Worm (Caenorhabditis elegans) whole organism, L4 larva: Measurements from ENCODE around the gene F35H10.5.

Experiments used
- D1046.2 ChIP-seq: fragments of 200-800 bp; sonication (Bioruptor generic); IDR thresholded peaks from 2 replicates; pipeline ENCODE4 v1.3.6; 2022; ENCODE audit warnings: missing genetic modification characterization, missing compliant biosample characterization
- F37D6.2 ChIP-seq: sonication (generic microtip); optimal IDR thresholded peaks from 2 replicates; lab custom pipeline; 2016; ENCODE audit warnings: mild to moderate bottlenecking, missing genetic modification characterization, missing compliant biosample characterization
- R02D3.7 ChIP-seq: fragments of 150-350 bp; sonication (generic microtip); optimal IDR thresholded peaks from 3 replicates; lab custom pipeline; 2014; ENCODE audit warnings: missing biosample characterization, missing genetic modification characterization
- T20F7.1 ChIP-seq: fragments of 200-800 bp; sonication (Bioruptor generic); optimal IDR thresholded peaks from 2 replicates; lab custom pipeline; 2018; ENCODE audit warnings: mild to moderate bottlenecking, missing genetic modification characterization, missing compliant biosample characterization
- T26A8.4 ChIP-seq: fragments of 200-800 bp; sonication (Bioruptor generic); IDR thresholded peaks from 2 replicates; pipeline ENCODE4 v1.3.6; 2022; ENCODE audit warnings: missing genetic modification characterization, missing compliant biosample characterization
- Y5F2A.4 ChIP-seq: fragments of 200-800 bp; sonication (Bioruptor generic); optimal IDR thresholded peaks from 2 replicates; lab custom pipeline; 2018; ENCODE audit warnings: mild to moderate bottlenecking, missing genetic modification characterization, missing compliant biosample characterization
- ZK337.2 ChIP-seq: fragments of 200-800 bp; sonication (Bioruptor generic); IDR thresholded peaks from 2 replicates; pipeline ENCODE4 v1.3.6; 2022; ENCODE audit warnings: missing genetic modification reagents, missing genetic modification characterization, missing compliant biosample characterization
- ZK546.5 ChIP-seq, 2 experiments: sonication (generic microtip); optimal IDR thresholded peaks; 2 replicates each; lab custom pipeline; 2017; ENCODE audit warnings: missing biosample characterization in 2 of 2, missing genetic modification characterization in 2 of 2
- aha-1 ChIP-seq: fragments of 150-350 bp; peaks from one replicate; lab custom pipeline; 2014; ENCODE audit warnings: missing biosample characterization, missing genetic modification characterization
- aly-2 ChIP-seq: sonication (generic microtip); optimal IDR thresholded peaks from 2 replicates; lab custom pipeline; 2018; ENCODE audit warnings: missing biosample characterization, missing genetic modification characterization
- arid-1 ChIP-seq: fragments of 200-800 bp; sonication (Bioruptor generic); conservative IDR thresholded peaks from 2 replicates; pipeline ENCODE4 v1.3.6; 2022; ENCODE audit warnings: missing genetic modification reagents, missing genetic modification characterization, missing compliant biosample characterization
- ceh-20 ChIP-seq: fragments of 200-800 bp; sonication (Bioruptor generic); IDR thresholded peaks from 2 replicates; pipeline ENCODE4 v1.3.6; 2022; ENCODE audit warnings: missing genetic modification reagents, missing genetic modification characterization, missing compliant biosample characterization
- ceh-28 ChIP-seq: fragments of 150-350 bp; optimal IDR thresholded peaks from 2 replicates; lab custom pipeline; 2014; ENCODE audit warnings: missing biosample characterization, missing genetic modification reagents, missing genetic modification characterization
- ceh-32 ChIP-seq: sonication (generic microtip); optimal IDR thresholded peaks from 2 replicates; lab custom pipeline; 2016; ENCODE audit warnings: mild to moderate bottlenecking, missing genetic modification characterization, missing compliant biosample characterization; ENCODE audit not compliant: poor library complexity
- ceh-44 ChIP-seq: fragments of 200-800 bp; sonication (Bioruptor generic); IDR thresholded peaks from 2 replicates; pipeline ENCODE4 v1.3.6; 2022; ENCODE audit warnings: missing genetic modification reagents, missing genetic modification characterization, missing compliant biosample characterization
- ceh-82 ChIP-seq: sonication (generic microtip); optimal IDR thresholded peaks from 2 replicates; lab custom pipeline; 2017; ENCODE audit warnings: missing biosample characterization, missing genetic modification characterization
- cey-2 ChIP-seq: sonication (generic microtip); optimal IDR thresholded peaks from 3 replicates; lab custom pipeline; 2017; ENCODE audit warnings: missing genetic modification characterization, mild to moderate bottlenecking, missing compliant biosample characterization, antibody characterized with exemption, borderline replicate concordance; ENCODE audit not compliant: insufficient read depth
- daf-12 ChIP-seq: fragments of 150-350 bp; optimal IDR thresholded peaks from 2 replicates; lab custom pipeline; 2014; ENCODE audit warnings: missing biosample characterization, missing genetic modification reagents, missing genetic modification characterization
- dpl-1 ChIP-seq: fragments of 150-350 bp; optimal IDR thresholded peaks from 2 replicates; lab custom pipeline; 2014; ENCODE audit warnings: missing biosample characterization, missing genetic modification reagents, missing genetic modification characterization
- duxl-1 ChIP-seq: sonication (generic microtip); optimal IDR thresholded peaks from 2 replicates; lab custom pipeline; 2016; ENCODE audit warnings: mild to moderate bottlenecking, missing genetic modification characterization, moderate library complexity, missing compliant biosample characterization; ENCODE audit not compliant: poor library complexity
- egl-43 ChIP-seq: fragments of 200-800 bp; sonication (Bioruptor generic); IDR thresholded peaks from 2 replicates; pipeline ENCODE4 v1.3.6; 2022; ENCODE audit warnings: missing genetic modification reagents, missing genetic modification characterization, missing compliant biosample characterization
- fos-1 ChIP-seq: fragments of 150-350 bp; optimal IDR thresholded peaks from 2 replicates; lab custom pipeline; 2014; ENCODE audit warnings: missing biosample characterization, missing genetic modification characterization
- gei-8 ChIP-seq: fragments of 200-800 bp; sonication (Bioruptor generic); optimal IDR thresholded peaks from 2 replicates; lab custom pipeline; 2018; ENCODE audit warnings: mild to moderate bottlenecking, missing genetic modification characterization, missing compliant biosample characterization
- hif-1 ChIP-seq, 2 experiments: sonication (generic microtip); optimal IDR thresholded peaks; 2 replicates each; lab custom pipeline; 2016 to 2017; ENCODE audit warnings: missing compliant biosample characterization in 2 of 2, missing genetic modification characterization in 2 of 2, missing genetic modification reagents in 2 of 2, missing genotype in 2 of 2, mild to moderate bottlenecking in 1 of 2
- lim-7 ChIP-seq: fragments of 200-800 bp; sonication (Bioruptor generic); IDR thresholded peaks from 2 replicates; pipeline ENCODE4 v1.3.6; 2022; ENCODE audit warnings: missing genetic modification characterization, missing compliant biosample characterization
- lin-15B ChIP-seq: fragments of 150-350 bp; sonication (generic microtip); optimal IDR thresholded peaks from 3 replicates; lab custom pipeline; 2014; ENCODE audit warnings: missing biosample characterization, missing genetic modification characterization
- lin-39 ChIP-seq: fragments of 150-350 bp; optimal IDR thresholded peaks from 2 replicates; lab custom pipeline; 2014; ENCODE audit warnings: missing biosample characterization, missing genetic modification reagents, missing genetic modification characterization
- lir-3 ChIP-seq: sonication (generic microtip); optimal IDR thresholded peaks from 2 replicates; lab custom pipeline; 2016; ENCODE audit warnings: mild to moderate bottlenecking, missing genetic modification characterization, missing compliant biosample characterization
- mep-1 ChIP-seq: fragments of 150-350 bp; sonication (generic microtip); optimal IDR thresholded peaks from 3 replicates; lab custom pipeline; 2014; ENCODE audit warnings: missing biosample characterization, missing genetic modification characterization
- mxl-3 ChIP-seq: fragments of 200-800 bp; sonication (Bioruptor generic); optimal IDR thresholded peaks from 2 replicates; lab custom pipeline; 2018; ENCODE audit warnings: mild to moderate bottlenecking, missing genetic modification characterization, missing compliant biosample characterization
- nhr-111 ChIP-seq: fragments of 200-800 bp; sonication (Bioruptor generic); optimal IDR thresholded peaks from 2 replicates; lab custom pipeline; 2018; ENCODE audit warnings: mild to moderate bottlenecking, missing genetic modification characterization, missing compliant biosample characterization
- nhr-237 ChIP-seq: sonication (generic microtip); optimal IDR thresholded peaks from 2 replicates; lab custom pipeline; 2017; ENCODE audit warnings: missing biosample characterization, missing genetic modification characterization
- nhr-25 ChIP-seq: sonication (generic microtip); optimal IDR thresholded peaks from 2 replicates; lab custom pipeline; 2017; ENCODE audit warnings: missing genetic modification characterization, mild to moderate bottlenecking, missing compliant biosample characterization, antibody characterized with exemption, moderate library complexity, borderline replicate concordance; ENCODE audit not compliant: insufficient read depth
- nhr-6 ChIP-seq: fragments of 150-350 bp; optimal IDR thresholded peaks from 2 replicates; lab custom pipeline; 2014; ENCODE audit warnings: missing biosample characterization, missing genetic modification characterization
- php-3 ChIP-seq: fragments of 200-800 bp; sonication (Bioruptor generic); IDR thresholded peaks from 2 replicates; pipeline ENCODE4 v1.3.6; 2022; ENCODE audit warnings: missing genetic modification reagents, missing genetic modification characterization, missing compliant biosample characterization
- pqm-1 ChIP-seq: sonication (generic microtip); optimal IDR thresholded peaks from 2 replicates; lab custom pipeline; 2017; ENCODE audit warnings: missing biosample characterization, missing genetic modification characterization
- rbr-2 ChIP-seq: sonication (generic microtip); optimal IDR thresholded peaks from 2 replicates; lab custom pipeline; 2016; ENCODE audit warnings: missing genotype, missing genetic modification characterization, missing compliant biosample characterization
- sdz-12 ChIP-seq: fragments of 200-800 bp; sonication (Bioruptor generic); optimal IDR thresholded peaks from 2 replicates; lab custom pipeline; 2018; ENCODE audit warnings: mild to moderate bottlenecking, missing genetic modification characterization, missing compliant biosample characterization
- set-16 ChIP-seq: fragments of 200-800 bp; sonication (Bioruptor generic); IDR thresholded peaks from 2 replicates; pipeline ENCODE4 v1.3.6; 2022; ENCODE audit warnings: missing genetic modification reagents, missing genetic modification characterization, missing compliant biosample characterization
- snpc-1.2 ChIP-seq: fragments of 200-800 bp; sonication (Bioruptor generic); IDR thresholded peaks from 2 replicates; pipeline ENCODE4 v1.3.6; 2022; ENCODE audit warnings: missing genetic modification reagents, missing genetic modification characterization, missing compliant biosample characterization
- snpc-4 ChIP-seq: fragments of 150-350 bp; optimal IDR thresholded peaks from 2 replicates; lab custom pipeline; 2014; ENCODE audit warnings: missing biosample characterization, missing genetic modification characterization
- spr-3 ChIP-seq: fragments of 200-800 bp; sonication (Bioruptor generic); optimal IDR thresholded peaks from 2 replicates; lab custom pipeline; 2018; ENCODE audit warnings: mild to moderate bottlenecking, missing genetic modification characterization, missing compliant biosample characterization
- unc-39 ChIP-seq: sonication (generic microtip); optimal IDR thresholded peaks from 2 replicates; lab custom pipeline; 2017; ENCODE audit warnings: missing biosample characterization, missing genetic modification characterization
- unc-62 ChIP-seq, 3 experiments: fragments of 150-350 bp in 1 of 3; sonication (generic microtip); optimal IDR thresholded peaks in 2 of 3; peaks in 1 of 3; 1 replicate in 1 of 3; 2 replicates in 2 of 3; lab custom pipeline; 2014 to 2017; ENCODE audit warnings: missing biosample characterization in 3 of 3, missing genetic modification characterization in 3 of 3, missing genetic modification reagents in 3 of 3, missing genotype in 1 of 3
- zag-1 ChIP-seq: fragments of 150-350 bp; optimal IDR thresholded peaks from 2 replicates; lab custom pipeline; 2014; ENCODE audit warnings: missing biosample characterization, missing genetic modification characterization
- zip-2 ChIP-seq: fragments of 150-350 bp; optimal IDR thresholded peaks from 2 replicates; lab custom pipeline; 2014; ENCODE audit warnings: missing biosample characterization, missing genetic modification characterization
- ztf-7 ChIP-seq: fragments of 150-350 bp; optimal IDR thresholded peaks from 2 replicates; lab custom pipeline; 2014; ENCODE audit warnings: missing biosample characterization, missing genetic modification characterization

The F35H10.5 gene

DNA sequence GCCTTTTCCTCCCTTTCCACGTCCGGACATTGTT is 33.2 kb downstream of the F35H10.5 start, which contains the start of gene his-31:
Gene his-31, minus strand, starts transcription at position 30 of the 34 bp plus-strand sequence.
- TF ChIP-seq ZK546.5 (tag; optimal IDR thresholded peaks at IDR 0.05; lab: Kevin White, UChicago) = no peak
- no peak for TF ChIP-seq zag-1 (tag; lab: Kevin White, UChicago)
- TF ChIP-seq cey-2 = no peak
- TF ChIP-seq snpc-1.2 (GFP tag; lab: Robert Waterston, UW) = no peak
- no peak for TF ChIP-seq aly-2

DNA sequence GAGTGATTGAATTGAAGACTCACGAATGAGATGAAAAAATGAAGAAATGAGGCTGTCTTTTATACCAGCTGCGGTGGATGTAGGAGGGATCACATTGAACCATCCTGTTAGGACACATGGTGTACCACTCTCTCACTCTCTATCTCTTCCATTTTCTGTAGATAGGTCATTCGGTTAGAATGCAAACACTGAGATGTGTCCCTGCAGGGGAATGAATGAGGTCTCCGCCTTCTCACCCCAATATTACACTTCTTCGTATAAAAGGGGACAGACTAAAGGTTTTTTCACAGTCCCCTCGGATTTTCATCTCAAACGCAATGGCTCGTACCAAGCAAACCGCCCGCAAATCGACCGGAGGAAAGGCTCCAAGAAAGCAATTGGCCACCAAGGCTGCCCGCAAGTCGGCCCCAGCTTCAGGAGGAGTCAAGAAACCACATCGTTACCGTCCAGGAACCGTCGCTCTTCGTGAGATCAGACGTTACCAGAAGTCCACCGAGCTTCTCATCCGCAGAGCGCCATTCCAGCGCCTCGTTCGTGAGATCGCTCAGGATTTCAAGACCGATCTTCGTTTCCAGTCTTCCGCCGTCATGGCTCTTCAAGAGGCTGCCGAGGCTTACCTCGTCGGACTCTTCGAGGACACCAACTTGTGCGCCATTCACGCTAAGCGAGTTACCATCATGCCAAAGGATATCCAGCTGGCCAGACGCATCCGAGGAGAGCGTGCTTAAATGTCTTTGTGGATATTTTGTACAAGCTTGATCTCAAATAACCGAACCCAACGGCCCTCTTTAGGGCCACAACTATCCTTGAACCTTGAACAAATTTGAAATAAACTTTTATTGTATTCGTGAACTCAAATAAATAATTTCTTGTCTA is 33.7 kb downstream of the F35H10.5 start, which contains the start of gene his-32:
Gene his-32, plus strand, starts transcription at position 318 of the 876 bp plus-strand sequence.
- TF ChIP-seq duxl-1 (tag; lab: Kevin White, UChicago) (peak; percentile 20), F37D6.2 (tag; lab: Kevin White, UChicago) (no peak), D1046.2 (GFP tag; lab: Robert Waterston, UW) (no peak), ceh-82 (tag; lab: Kevin White, UChicago) (no peak), php-3 (GFP tag; lab: Robert Waterston, UW) (no peak), lim-7 (GFP tag; lab: Robert Waterston, UW) (no peak), unc-39 (no peak), ceh-44 (no peak), nhr-111 (no peak), mep-1 (tag; lab: Kevin White, UChicago) (peak; percentile 91), ZK337.2 (no peak), aha-1 (tag; lab: Kevin White, UChicago) (peak; percentile 15), hif-1 (tag; optimal IDR thresholded peaks at IDR 0.05; lab: Kevin White, UChicago) (no peak), dpl-1 (GFP tag; lab: Kevin White, UChicago) (peak; percentile 0), ceh-20 (GFP tag; lab: Robert Waterston, UW) (no peak), pqm-1 (tag; lab: Kevin White, UChicago) (no peak), ztf-7 (tag; lab: Kevin White, UChicago) (no peak), ceh-28 (tag; lab: Kevin White, UChicago) (no peak), lin-15B (tag; lab: Kevin White, UChicago) (no peak), lin-39 (tag; lab: Kevin White, UChicago) (no peak), gei-8 (no peak), daf-12 (tag; lab: Kevin White, UChicago) (no peak), nhr-25 (tag; lab: Kevin White, UChicago) (peak; percentile 92), nhr-6 (peak; percentile 85), sdz-12 (no peak), set-16 (peak; percentile 78; the same call in 1 of the 2 replicates), T26A8.4 (no peak), ceh-32 (tag; lab: Kevin White, UChicago) (no peak), lir-3 (tag; lab: Kevin White, UChicago) (no peak), rbr-2 (tag; lab: Kevin White, UChicago) (peak; percentile 69), T20F7.1 (GFP tag; lab: Kevin White, UChicago) (no peak), mxl-3 (GFP tag; lab: Kevin White, UChicago) (no peak), unc-62 (GFP tag; optimal IDR thresholded peaks at IDR 0.05 in 1 of 2; lab: Kevin White, UChicago) (peak in 1 of 2 experiments; percentile 56), unc-62 (tag; optimal IDR thresholded peaks at IDR 0.05; lab: Kevin White, UChicago) (no peak)
- TF ChIP-seq, all 104 proteins: peak for 9

DNA sequence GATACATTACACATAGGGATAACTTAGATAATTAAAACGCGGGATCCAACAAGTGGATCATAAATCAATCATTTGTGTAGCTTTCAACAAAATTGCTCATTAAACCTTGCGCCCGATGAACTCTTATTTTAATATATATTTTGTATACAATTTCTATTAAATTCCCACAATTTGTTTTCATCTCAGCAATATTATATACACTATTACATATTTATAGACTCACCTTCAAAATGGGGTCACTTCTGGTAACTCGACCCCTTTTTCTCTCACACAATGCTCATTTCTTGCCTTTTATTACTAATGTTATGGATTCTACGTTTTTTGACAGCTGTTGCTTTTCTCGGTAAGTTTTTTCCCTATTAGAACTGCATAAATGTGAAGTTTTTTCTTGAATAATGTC is 39.1 kb downstream of the F35H10.5 start, which contains the start of gene lgc-6:
Gene lgc-6, plus strand, starts transcription at position 301 of the 400 bp plus-strand sequence.
- TF ChIP-seq nhr-237 (tag; lab: Kevin White, UChicago) (no peak), egl-43 (GFP tag; lab: Robert Waterston, UW) (no peak), Y5F2A.4 (GFP tag; lab: Kevin White, UChicago) (no peak), spr-3 (GFP tag; lab: Kevin White, UChicago) (no peak), R02D3.7 (no peak), fos-1 (tag; lab: Kevin White, UChicago) (no peak), snpc-4 (tag; lab: Kevin White, UChicago) (no peak), lin-15B (tag; lab: Kevin White, UChicago) (no peak), zip-2 (tag; lab: Kevin White, UChicago) (no peak), arid-1 (GFP tag; lab: Robert Waterston, UW) (no peak)
